Worm (Caenorhabditis elegans) whole organism, L3 larva: ENCODE measurements around the gene F29A7.3.

Experiments
- R02D3.7 ChIP-seq: fragments of 150-350 bp; optimal IDR thresholded peaks from 2 replicates; lab custom pipeline; 2014; ENCODE audit warnings: missing biosample characterization, missing genetic modification characterization
- ZK546.5 ChIP-seq: sonication (generic microtip); optimal IDR thresholded peaks from 2 replicates; lab custom pipeline; 2017; ENCODE audit warnings: missing biosample characterization, missing genetic modification characterization
- aly-2 ChIP-seq: fragments of 150-350 bp; optimal IDR thresholded peaks from 2 replicates; lab custom pipeline; 2014; ENCODE audit warnings: missing biosample characterization, missing genetic modification characterization
- ama-1 ChIP-seq: fragments of 150-350 bp; optimal IDR thresholded peaks from 2 replicates; lab custom pipeline; 2018
- ceh-16 ChIP-seq: sonication (generic microtip); optimal IDR thresholded peaks from 2 replicates; lab custom pipeline; 2017; ENCODE audit warnings: missing biosample characterization, missing genetic modification characterization
- ceh-28 ChIP-seq: fragments of 150-350 bp; optimal IDR thresholded peaks from 2 replicates; lab custom pipeline; 2014; ENCODE audit warnings: missing biosample characterization, missing genetic modification reagents, missing genetic modification characterization
- ceh-82 ChIP-seq: fragments of 150-350 bp; optimal IDR thresholded peaks from 2 replicates; lab custom pipeline; 2014; ENCODE audit warnings: missing biosample characterization, missing genetic modification characterization
- egl-27 ChIP-seq: sonication (generic microtip); optimal IDR thresholded peaks from 4 replicates; lab custom pipeline; 2017; ENCODE audit warnings: missing biosample characterization, missing genetic modification reagents, missing genetic modification characterization
- egl-5 ChIP-seq: fragments of 150-350 bp; optimal IDR thresholded peaks from 2 replicates; lab custom pipeline; 2017; ENCODE audit warnings: missing biosample characterization, missing genetic modification reagents, missing genetic modification characterization, inconsistent platforms
- elt-1 ChIP-seq: fragments of 150-350 bp; optimal IDR thresholded peaks from 2 replicates; lab custom pipeline; 2014; ENCODE audit warnings: missing biosample characterization, missing genetic modification characterization
- elt-2 ChIP-seq: sonication (generic microtip); optimal IDR thresholded peaks from 2 replicates; lab custom pipeline; 2016; ENCODE audit warnings: missing genetic modification reagents, mild to moderate bottlenecking, missing genetic modification characterization, missing compliant biosample characterization
- elt-3 ChIP-seq, 3 experiments: fragments of 150-350 bp in 1 of 3; sonication (generic microtip) in 2 of 3; optimal IDR thresholded peaks; 2 replicates in 2 of 3; 4 replicates in 1 of 3; lab custom pipeline; 2014 to 2017; ENCODE audit warnings: missing biosample characterization in 3 of 3, missing genetic modification characterization in 3 of 3
- fkh-2 ChIP-seq: fragments of 150-350 bp; optimal IDR thresholded peaks from 2 replicates; lab custom pipeline; 2014; ENCODE audit warnings: missing biosample characterization, missing genetic modification reagents, missing genetic modification characterization
- hmg-11 ChIP-seq: sonication (generic microtip); optimal IDR thresholded peaks from 2 replicates; lab custom pipeline; 2016; ENCODE audit warnings: missing genetic modification characterization, missing compliant biosample characterization
- jun-1 ChIP-seq: fragments of 150-350 bp; optimal IDR thresholded peaks from 2 replicates; lab custom pipeline; 2014; ENCODE audit warnings: missing biosample characterization, missing genetic modification reagents, missing genetic modification characterization
- lin-39 ChIP-seq: fragments of 150-350 bp; optimal IDR thresholded peaks from 2 replicates; lab custom pipeline; 2018; ENCODE audit warnings: missing biosample characterization, missing genetic modification reagents, missing genetic modification characterization
- mdl-1 ChIP-seq: fragments of 150-350 bp; optimal IDR thresholded peaks from 2 replicates; lab custom pipeline; 2014; ENCODE audit warnings: missing biosample characterization, missing genetic modification characterization
- mml-1 ChIP-seq: fragments of 150-350 bp; sonication (generic microtip); optimal IDR thresholded peaks from 3 replicates; lab custom pipeline; 2014; ENCODE audit warnings: missing biosample characterization, missing genetic modification characterization
- nfya-1 ChIP-seq: sonication (generic microtip); optimal IDR thresholded peaks from 2 replicates; lab custom pipeline; 2017; ENCODE audit warnings: missing genetic modification characterization, mild to moderate bottlenecking, missing compliant biosample characterization, antibody characterized with exemption, moderate library complexity; ENCODE audit not compliant: insufficient read depth
- nhr-12 ChIP-seq: fragments of 150-350 bp; optimal IDR thresholded peaks from 2 replicates; lab custom pipeline; 2014; ENCODE audit warnings: missing biosample characterization, missing genetic modification characterization
- nhr-237 ChIP-seq: fragments of 150-350 bp; optimal IDR thresholded peaks from 2 replicates; lab custom pipeline; 2014; ENCODE audit warnings: missing biosample characterization, missing genetic modification characterization
- nhr-67 ChIP-seq: fragments of 150-350 bp; optimal IDR thresholded peaks from 2 replicates; lab custom pipeline; 2014; ENCODE audit warnings: missing biosample characterization, missing genetic modification characterization
- nhr-76 ChIP-seq: fragments of 150-350 bp; sonication (generic microtip); optimal IDR thresholded peaks from 5 replicates; lab custom pipeline; 2014; ENCODE audit warnings: missing biosample characterization, missing genetic modification characterization
- nhr-77 ChIP-seq: fragments of 150-350 bp; optimal IDR thresholded peaks from 2 replicates; lab custom pipeline; 2014; ENCODE audit warnings: missing biosample characterization, missing genetic modification characterization
- pha-4 ChIP-seq: fragments of 150-350 bp; optimal IDR thresholded peaks from 2 replicates; lab custom pipeline; 2014; ENCODE audit warnings: missing biosample characterization, missing genetic modification reagents, missing genetic modification characterization
- pqm-1 ChIP-seq: fragments of 150-350 bp; optimal IDR thresholded peaks from 2 replicates; lab custom pipeline; 2017; ENCODE audit warnings: missing biosample characterization, missing genetic modification characterization, inconsistent platforms
- sea-2 ChIP-seq: fragments of 150-350 bp; sonication (generic microtip); optimal IDR thresholded peaks from 4 replicates; lab custom pipeline; 2014; ENCODE audit warnings: missing biosample characterization, missing genetic modification reagents, missing genetic modification characterization
- skn-1 ChIP-seq: fragments of 150-350 bp; optimal IDR thresholded peaks from 2 replicates; lab custom pipeline; 2014; ENCODE audit warnings: missing biosample characterization, missing genetic modification characterization
- tbx-2 ChIP-seq: sonication (generic microtip); optimal IDR thresholded peaks from 2 replicates; lab custom pipeline; 2016; ENCODE audit warnings: mild to moderate bottlenecking, missing genetic modification characterization, missing compliant biosample characterization
- unc-39 ChIP-seq: sonication (generic microtip); optimal IDR thresholded peaks from 4 replicates; lab custom pipeline; 2017; ENCODE audit warnings: missing biosample characterization, missing genetic modification characterization
- unc-62 ChIP-seq: fragments of 150-350 bp; sonication (generic microtip); optimal IDR thresholded peaks from 4 replicates; lab custom pipeline; 2014; ENCODE audit warnings: missing biosample characterization, missing genetic modification reagents, missing genetic modification characterization
- zag-1 ChIP-seq: fragments of 150-350 bp; optimal IDR thresholded peaks from 2 replicates; lab custom pipeline; 2014; ENCODE audit warnings: missing biosample characterization, missing genetic modification characterization
- ztf-11 ChIP-seq: fragments of 150-350 bp; optimal IDR thresholded peaks from 2 replicates; lab custom pipeline; 2014; ENCODE audit warnings: missing biosample characterization, missing genetic modification characterization
- ztf-4 ChIP-seq: fragments of 150-350 bp; optimal IDR thresholded peaks from 2 replicates; lab custom pipeline; 2014; ENCODE audit warnings: missing biosample characterization, missing genetic modification characterization

The F29A7.3 gene

DNA sequence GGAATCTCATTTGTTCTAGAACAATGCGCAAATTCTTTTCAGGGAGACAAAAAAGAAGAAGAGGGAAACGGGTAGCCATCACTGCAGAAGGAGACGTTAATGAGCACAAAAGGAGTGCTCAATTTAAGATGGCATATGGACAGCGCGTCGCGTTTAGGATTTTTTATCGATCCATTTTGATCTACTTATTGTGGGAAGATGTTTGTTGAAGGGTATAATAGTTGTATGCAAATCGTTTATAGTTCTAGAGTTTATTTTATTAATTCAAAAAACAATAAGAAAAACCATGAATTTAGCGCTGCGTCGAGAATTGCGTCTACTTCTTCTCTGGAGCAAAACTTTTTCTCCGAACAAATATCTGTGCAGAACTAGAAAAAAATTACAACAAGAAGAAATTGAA, 20.4 kb downstream of the F29A7.3 start, which contains the start of gene sdz-9:
TSS of gene sdz-9 (minus strand) at position 101 of the 400 bp plus-strand sequence.
- TF ChIP-seq elt-2 (tag; lab: Kevin White, UChicago) (no peak), unc-39 (no peak), ceh-28 (tag; lab: Kevin White, UChicago) (no peak), ceh-16 (tag; lab: Kevin White, UChicago) (no peak), ztf-4 (tag; lab: Kevin White, UChicago) (no peak), mdl-1 (tag; lab: Kevin White, UChicago) (no peak), hmg-11 (tag; lab: Kevin White, UChicago) (no peak), pqm-1 (no peak), sea-2 (GFP tag; lab: Kevin White, UChicago) (no peak), elt-3 (tag; optimal IDR thresholded peaks at IDR 0.05; lab: Kevin White, UChicago) (no peak), egl-27 (tag; lab: Kevin White, UChicago) (no peak), lin-39 (tag; lab: Kevin White, UChicago) (no peak), aly-2 (no peak), ama-1 (lab: Kevin White, UChicago) (no peak), R02D3.7 (tag; lab: Kevin White, UChicago) (no peak)

DNA sequence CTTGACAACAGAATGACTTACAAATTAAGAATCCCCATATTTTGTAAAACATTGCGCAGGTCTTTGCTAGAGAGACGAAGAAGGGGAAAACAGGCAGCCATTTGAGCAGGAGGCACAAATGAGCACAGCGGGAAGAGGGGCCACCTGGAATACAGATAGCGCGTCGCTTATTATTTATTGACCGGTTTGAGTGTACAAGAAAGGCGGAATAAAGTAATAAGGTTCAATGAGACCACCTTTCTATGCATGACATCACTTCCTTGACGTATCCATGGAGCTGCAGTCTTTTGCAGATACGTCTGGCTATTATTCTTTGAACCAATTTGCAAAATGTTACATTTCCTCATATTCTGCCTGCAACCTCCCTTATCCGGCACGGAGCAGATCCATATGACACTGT, 21.8 kb downstream of the F29A7.3 start, which contains the start of gene fbxb-111:
TSS of gene fbxb-111 (minus strand) at position 101 of the 400 bp plus-strand sequence.
- TF ChIP-seq nhr-237 (tag; lab: Kevin White, UChicago) (no peak), jun-1 (no peak), skn-1 (tag; lab: Kevin White, UChicago) (no peak), nhr-76 (tag; lab: Kevin White, UChicago) (no peak), hmg-11 (tag; lab: Kevin White, UChicago) (no peak), mml-1 (tag; lab: Kevin White, UChicago) (no peak), tbx-2 (no peak), nfya-1 (no peak), ceh-82 (tag; lab: Kevin White, UChicago) (no peak), lin-39 (tag; lab: Kevin White, UChicago) (no peak), sea-2 (GFP tag; lab: Kevin White, UChicago) (no peak), nhr-77 (tag; lab: Kevin White, UChicago) (no peak), fkh-2 (no peak), R02D3.7 (tag; lab: Kevin White, UChicago) (no peak)
- TF ChIP-seq, all 47 proteins: peak for 0

DNA sequence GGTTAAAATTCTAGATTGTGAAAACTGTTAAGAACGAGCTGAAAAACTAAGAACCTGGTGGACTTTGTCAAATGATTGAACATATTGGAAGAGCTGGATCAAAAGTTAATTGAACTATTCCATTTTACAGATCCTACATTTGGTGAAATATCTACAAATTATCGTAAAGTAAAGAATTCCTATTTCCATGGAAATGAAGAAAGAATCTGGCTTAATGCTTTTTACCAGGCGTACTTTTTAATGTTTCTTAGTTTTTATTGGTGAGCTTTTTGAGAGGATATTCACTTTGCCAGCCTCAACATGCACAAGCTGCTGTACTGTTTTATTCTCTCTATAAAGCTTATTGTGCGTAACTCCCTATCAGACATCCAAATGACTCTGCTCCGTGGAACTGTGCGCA, 24.7 kb downstream of the F29A7.3 start, which contains the start of gene F08D12.4:
TSS of gene F08D12.4 (plus strand) at position 301 of the 400 bp plus-strand sequence.
- TF ChIP-seq ztf-11 (tag; lab: Kevin White, UChicago): no peak
- TF ChIP-seq ceh-16 (tag; lab: Kevin White, UChicago): no peak
- TF ChIP-seq ceh-28 (tag; lab: Kevin White, UChicago): no peak
- TF ChIP-seq pha-4 (tag; lab: Kevin White, UChicago): no peak
- no peak for TF ChIP-seq egl-5 (tag; lab: Kevin White, UChicago)
- TF ChIP-seq fkh-2: no peak

DNA sequence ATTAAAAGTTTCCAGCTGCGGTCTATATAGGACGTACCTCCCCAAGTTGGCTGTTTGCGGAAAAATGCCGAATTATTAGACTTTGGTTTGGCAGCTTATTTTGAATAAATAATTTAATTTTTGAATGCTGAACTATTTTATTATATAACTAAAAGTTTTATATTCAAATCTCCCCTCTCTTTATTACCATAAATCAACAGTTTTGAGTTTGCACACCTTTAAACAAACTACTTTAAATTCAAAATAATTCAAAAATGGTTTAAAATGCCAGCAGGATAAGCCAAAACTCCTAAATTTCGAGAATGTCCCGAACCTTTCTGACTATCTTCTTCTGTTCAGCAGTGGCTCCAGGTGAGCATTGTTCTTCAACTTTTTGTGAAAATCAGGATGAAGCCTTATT, 26.2 kb downstream of the F29A7.3 start, which contains the start of gene F08D12.3:
TSS of gene F08D12.3 (plus strand) at position 301 of the 400 bp plus-strand sequence.
- TF ChIP-seq nhr-67 (tag; lab: Kevin White, UChicago): no peak
- TF ChIP-seq, all 47 proteins: peak for 0

- no peak for TF ChIP-seq unc-62 (GFP tag; lab: Kevin White, UChicago)
- no peak for TF ChIP-seq ZK546.5 (tag; lab: Kevin White, UChicago)
- TF ChIP-seq zag-1 (tag; lab: Kevin White, UChicago): no peak
- no peak for TF ChIP-seq nhr-12 (tag; lab: Kevin White, UChicago)
- no peak for TF ChIP-seq ama-1 (lab: Kevin White, UChicago)
- no peak for TF ChIP-seq R02D3.7 (tag; lab: Kevin White, UChicago)
Observed at ce11 chrII:2780804-2781203, 27.7 kb downstream of the F29A7.3 start.

ce11 chrII:2781355-2781754, 28.3 kb downstream of the F29A7.3 start, which contains the start of gene F08D12.2:
TSS of gene F08D12.2 (plus strand) at chrII:2781655.
- TF ChIP-seq ama-1 (lab: Kevin White, UChicago) (no peak), elt-1 (no peak), skn-1 (tag; lab: Kevin White, UChicago) (no peak)
